Worm (Caenorhabditis elegans): ENCODE results near the gene Y73B6BL.44.

The Y73B6BL.44 gene

DNA sequence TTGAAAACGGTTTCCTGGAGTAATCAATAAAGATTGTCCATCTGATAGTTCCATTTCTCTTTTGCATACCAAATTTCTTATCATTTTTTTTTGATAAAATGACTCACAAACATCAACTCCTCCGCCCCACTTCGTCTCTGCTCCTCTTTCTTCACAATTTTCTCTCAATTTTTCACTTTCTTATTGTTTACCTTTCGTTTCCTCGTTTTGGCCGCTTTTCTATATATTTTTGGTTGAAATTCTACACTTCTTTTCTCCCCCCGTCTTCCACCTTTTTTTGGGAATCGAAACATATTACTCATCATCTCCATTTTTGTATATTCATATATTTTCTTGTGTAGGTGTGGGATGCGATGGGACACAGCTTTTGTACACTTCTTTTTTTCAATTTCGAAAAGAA, 9.3 kb downstream of the Y73B6BL.44 start:
- TF ChIP-seq fos-1 (tag; optimal IDR thresholded peaks at IDR 0.05) (peak; percentile 95), dmd-4 (tag; optimal IDR thresholded peaks at IDR 0.05) (no peak), R02D3.7 (tag; optimal IDR thresholded peaks at IDR 0.05) (no peak), sma-3 (GFP tag; optimal IDR thresholded peaks at IDR 0.05) (no peak), nhr-237 (tag; optimal IDR thresholded peaks at IDR 0.05) (no peak), lsy-2 (tag; optimal IDR thresholded peaks at IDR 0.05) (no peak), sma-9 (GFP tag; optimal IDR thresholded peaks at IDR 0.05) (no peak), sma-9 (tag; optimal IDR thresholded peaks at IDR 0.05) (no peak), ceh-82 (tag; optimal IDR thresholded peaks at IDR 0.05) (no peak), mbf-1 (tag; optimal IDR thresholded peaks at IDR 0.05) (no peak), skn-1 (tag; optimal IDR thresholded peaks at IDR 0.05) (no peak), lin-39 (tag; optimal IDR thresholded peaks at IDR 0.05) (no peak), Y55F3AM.14 (GFP tag; optimal IDR thresholded peaks at IDR 0.05) (no peak), mab-5 (tag; optimal IDR thresholded peaks at IDR 0.05) (no peak), nhr-21 (tag; optimal IDR thresholded peaks at IDR 0.05) (no peak), gmeb-1 (tag; optimal IDR thresholded peaks at IDR 0.05) (peak; percentile 30), nhr-25 (tag; optimal IDR thresholded peaks at IDR 0.05) (no peak), lin-13 (GFP tag; optimal IDR thresholded peaks at IDR 0.05) (no peak), crh-2 (tag; optimal IDR thresholded peaks at IDR 0.05) (peak; percentile 32), sem-4 (tag; optimal IDR thresholded peaks at IDR 0.05) (no peak), unc-55 (GFP tag; optimal IDR thresholded peaks at IDR 0.05) (no peak), ztf-4 (tag; optimal IDR thresholded peaks at IDR 0.05) (no peak), nhr-6 (tag; optimal IDR thresholded peaks at IDR 0.05) (no peak), elt-1 (tag; optimal IDR thresholded peaks at IDR 0.05) (no peak), alr-1 (tag; optimal IDR thresholded peaks at IDR 0.05) (no peak), F13H6.1 (tag; optimal IDR thresholded peaks at IDR 0.05) (peak; percentile 16), mdl-1 (tag; optimal IDR thresholded peaks at IDR 0.05) (no peak), snpc-4 (tag; optimal IDR thresholded peaks at IDR 0.05) (no peak), egl-27 (tag; optimal IDR thresholded peaks at IDR 0.05) (no peak), nhr-77 (tag; optimal IDR thresholded peaks at IDR 0.05) (no peak), zag-1 (tag; optimal IDR thresholded peaks at IDR 0.05) (no peak), peb-1 (tag; optimal IDR thresholded peaks at IDR 0.05) (no peak), ceh-16 (tag; optimal IDR thresholded peaks at IDR 0.05) (no peak), elt-3 (tag; optimal IDR thresholded peaks at IDR 0.05) (no peak), nhr-129 (tag; optimal IDR thresholded peaks at IDR 0.05) (no peak)

DNA sequence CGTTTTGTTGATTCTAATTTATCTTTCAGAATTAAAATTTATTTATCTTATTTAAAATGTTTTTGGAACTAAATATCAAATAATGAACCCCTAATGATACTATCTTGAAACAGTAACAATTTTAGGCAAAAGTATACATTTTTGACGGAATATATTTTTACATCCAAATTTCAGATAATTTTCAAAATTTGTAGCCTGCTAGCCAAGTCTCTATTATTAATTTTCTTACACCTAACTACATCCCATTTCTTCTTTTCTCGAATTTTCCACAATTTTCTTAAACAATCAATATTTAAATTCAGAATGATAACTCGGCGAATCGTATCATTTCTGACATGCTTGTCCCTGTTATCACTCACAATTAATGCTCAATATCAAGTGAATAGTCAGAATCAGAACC, 13.0 kb downstream of the Y73B6BL.44 start, which contains the start of gene pqn-89:
Gene pqn-89 (plus strand): TSS at position 301 of the 400 bp plus-strand sequence.
- TF ChIP-seq gmeb-1 (tag; optimal IDR thresholded peaks at IDR 0.05) (no peak), lin-39 (tag; optimal IDR thresholded peaks at IDR 0.05) (no peak), nhr-12 (tag; optimal IDR thresholded peaks at IDR 0.05) (no peak), mbf-1 (tag; optimal IDR thresholded peaks at IDR 0.05) (no peak), zag-1 (tag; optimal IDR thresholded peaks at IDR 0.05) (no peak), crh-2 (tag; optimal IDR thresholded peaks at IDR 0.05) (no peak), aly-2 (tag; optimal IDR thresholded peaks at IDR 0.05) (no peak), unc-39 (tag; optimal IDR thresholded peaks at IDR 0.05) (no peak), ceh-16 (tag; optimal IDR thresholded peaks at IDR 0.05) (no peak), ama-1 (optimal IDR thresholded peaks at IDR 0.05) (no peak), ZK546.5 (tag; optimal IDR thresholded peaks at IDR 0.05) (no peak), R02D3.7 (tag; optimal IDR thresholded peaks at IDR 0.05) (no peak), skn-1 (tag; optimal IDR thresholded peaks at IDR 0.05) (no peak)

DNA sequence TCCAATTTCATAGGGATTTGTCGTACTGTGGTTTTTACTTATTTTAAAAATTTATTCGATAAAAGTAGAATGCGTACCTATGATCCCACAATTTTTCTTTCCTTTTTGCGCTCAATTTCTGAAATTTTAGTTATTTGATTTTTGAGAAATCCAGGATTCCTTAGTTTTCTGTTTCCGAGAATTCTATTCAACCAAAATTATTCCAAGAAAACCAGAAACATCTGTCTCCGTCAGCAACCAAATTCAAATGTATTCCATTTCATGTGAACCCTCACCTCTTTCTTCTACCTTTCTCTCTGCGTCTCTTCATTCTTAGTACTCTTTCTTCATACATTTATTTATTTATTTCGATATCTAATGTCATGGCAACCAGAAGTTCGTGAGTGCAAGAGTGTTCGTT, 18.4 kb downstream of the Y73B6BL.44 start:
- no peak for TF ChIP-seq ZK546.5 (tag; optimal IDR thresholded peaks at IDR 0.05)
- no peak for TF ChIP-seq unc-39 (tag; optimal IDR thresholded peaks at IDR 0.05)

DNA sequence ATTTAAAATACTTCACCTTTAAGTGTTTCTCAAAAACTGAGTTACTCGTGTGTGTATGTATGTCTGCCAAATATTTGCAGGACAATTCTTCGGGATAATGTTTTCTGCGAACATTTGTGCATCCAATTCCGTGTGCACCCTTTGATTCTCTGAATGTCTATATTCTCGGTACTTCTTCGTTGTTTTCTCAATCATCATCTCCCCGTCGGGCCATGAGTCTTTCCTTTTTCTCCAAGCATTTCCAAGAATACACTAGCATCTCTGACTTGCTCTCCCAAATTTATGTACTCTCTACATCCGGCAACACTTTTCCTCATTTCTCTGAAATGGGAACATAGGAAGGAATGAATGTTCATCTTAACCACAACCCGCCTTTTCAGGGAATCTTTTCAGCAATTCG, 21.3 kb downstream of the Y73B6BL.44 start:
- TF ChIP-seq F13H6.1 (tag; optimal IDR thresholded peaks at IDR 0.05) (peak; percentile 10), nhr-25 (tag; optimal IDR thresholded peaks at IDR 0.05) (no peak), unc-55 (GFP tag; optimal IDR thresholded peaks at IDR 0.05) (peak; percentile 56), lin-11 (tag; optimal IDR thresholded peaks at IDR 0.05) (no peak), Y55F3AM.14 (GFP tag; optimal IDR thresholded peaks at IDR 0.05) (peak; percentile 1), ztf-4 (tag; optimal IDR thresholded peaks at IDR 0.05) (peak; percentile 33), skn-1 (tag; optimal IDR thresholded peaks at IDR 0.05) (no peak), nhr-77 (tag; optimal IDR thresholded peaks at IDR 0.05) (no peak), sma-9 (GFP tag; optimal IDR thresholded peaks at IDR 0.05) (peak; percentile 41), sma-9 (tag; optimal IDR thresholded peaks at IDR 0.05) (no peak), crh-2 (tag; optimal IDR thresholded peaks at IDR 0.05) (peak; percentile 40), C34F6.9 (tag; optimal IDR thresholded peaks at IDR 0.05) (peak; percentile 49), zag-1 (tag; optimal IDR thresholded peaks at IDR 0.05) (peak; percentile 27), ceh-82 (tag; optimal IDR thresholded peaks at IDR 0.05) (no peak), lin-13 (GFP tag; optimal IDR thresholded peaks at IDR 0.05) (peak; percentile 25), blmp-1 (tag; optimal IDR thresholded peaks at IDR 0.05; ENCODE audit: insufficient read depth) (no peak), fos-1 (tag; optimal IDR thresholded peaks at IDR 0.05) (no peak), nhr-6 (tag; optimal IDR thresholded peaks at IDR 0.05) (peak; percentile 48), unc-39 (tag; optimal IDR thresholded peaks at IDR 0.05) (no peak), nhr-11 (tag; optimal IDR thresholded peaks at IDR 0.05) (no peak), unc-62 (GFP tag; optimal IDR thresholded peaks at IDR 0.05) (no peak), lsy-2 (tag; optimal IDR thresholded peaks at IDR 0.05) (peak in 1 of 2 experiments; percentile 67), sma-3 (GFP tag; optimal IDR thresholded peaks at IDR 0.05) (no peak), nhr-21 (tag; optimal IDR thresholded peaks at IDR 0.05) (peak; percentile 78), snpc-4 (tag; optimal IDR thresholded peaks at IDR 0.05) (no peak), ztf-1 (GFP tag; conservative IDR thresholded peaks at IDR 0.05) (no peak), ZK546.5 (tag; optimal IDR thresholded peaks at IDR 0.05) (no peak)
